Worm (Caenorhabditis elegans) whole organism, L3 larva: Measurements from ENCODE around the gene W01C9.2.

Source experiments
- ama-1 ChIP-seq: fragments of 150-350 bp; optimal IDR thresholded peaks from 2 replicates; lab custom pipeline; 2018
- ceh-28 ChIP-seq: fragments of 150-350 bp; optimal IDR thresholded peaks from 2 replicates; lab custom pipeline; 2014; ENCODE audit warnings: missing biosample characterization, missing genetic modification reagents, missing genetic modification characterization
- ceh-9 ChIP-seq: sonication (generic microtip); optimal IDR thresholded peaks from 2 replicates; lab custom pipeline; 2018; ENCODE audit warnings: missing biosample characterization, missing genetic modification characterization
- hmg-11 ChIP-seq: sonication (generic microtip); optimal IDR thresholded peaks from 2 replicates; lab custom pipeline; 2016; ENCODE audit warnings: missing genetic modification characterization, missing compliant biosample characterization
- lin-39 ChIP-seq: fragments of 150-350 bp; optimal IDR thresholded peaks from 2 replicates; lab custom pipeline; 2018; ENCODE audit warnings: missing biosample characterization, missing genetic modification reagents, missing genetic modification characterization
- nfya-1 ChIP-seq: sonication (generic microtip); optimal IDR thresholded peaks from 2 replicates; lab custom pipeline; 2017; ENCODE audit warnings: missing genetic modification characterization, mild to moderate bottlenecking, missing compliant biosample characterization, antibody characterized with exemption, moderate library complexity; ENCODE audit not compliant: insufficient read depth
- nhr-23 ChIP-seq: fragments of 150-350 bp; optimal IDR thresholded peaks from 2 replicates; lab custom pipeline; 2014; ENCODE audit warnings: missing biosample characterization, missing genetic modification reagents, missing genetic modification characterization
- nhr-237 ChIP-seq: fragments of 150-350 bp; optimal IDR thresholded peaks from 2 replicates; lab custom pipeline; 2014; ENCODE audit warnings: missing biosample characterization, missing genetic modification characterization
- nhr-25 ChIP-seq: sonication (generic microtip); optimal IDR thresholded peaks from 2 replicates; lab custom pipeline; 2017; ENCODE audit warnings: missing biosample characterization, missing genetic modification characterization
- nhr-77 ChIP-seq: fragments of 150-350 bp; optimal IDR thresholded peaks from 2 replicates; lab custom pipeline; 2014; ENCODE audit warnings: missing biosample characterization, missing genetic modification characterization
- pqm-1 ChIP-seq: fragments of 150-350 bp; optimal IDR thresholded peaks from 2 replicates; lab custom pipeline; 2017; ENCODE audit warnings: missing biosample characterization, missing genetic modification characterization, inconsistent platforms
- unc-39 ChIP-seq: sonication (generic microtip); optimal IDR thresholded peaks from 4 replicates; lab custom pipeline; 2017; ENCODE audit warnings: missing biosample characterization, missing genetic modification characterization
- zag-1 ChIP-seq: fragments of 150-350 bp; optimal IDR thresholded peaks from 2 replicates; lab custom pipeline; 2014; ENCODE audit warnings: missing biosample characterization, missing genetic modification characterization

DNA sequence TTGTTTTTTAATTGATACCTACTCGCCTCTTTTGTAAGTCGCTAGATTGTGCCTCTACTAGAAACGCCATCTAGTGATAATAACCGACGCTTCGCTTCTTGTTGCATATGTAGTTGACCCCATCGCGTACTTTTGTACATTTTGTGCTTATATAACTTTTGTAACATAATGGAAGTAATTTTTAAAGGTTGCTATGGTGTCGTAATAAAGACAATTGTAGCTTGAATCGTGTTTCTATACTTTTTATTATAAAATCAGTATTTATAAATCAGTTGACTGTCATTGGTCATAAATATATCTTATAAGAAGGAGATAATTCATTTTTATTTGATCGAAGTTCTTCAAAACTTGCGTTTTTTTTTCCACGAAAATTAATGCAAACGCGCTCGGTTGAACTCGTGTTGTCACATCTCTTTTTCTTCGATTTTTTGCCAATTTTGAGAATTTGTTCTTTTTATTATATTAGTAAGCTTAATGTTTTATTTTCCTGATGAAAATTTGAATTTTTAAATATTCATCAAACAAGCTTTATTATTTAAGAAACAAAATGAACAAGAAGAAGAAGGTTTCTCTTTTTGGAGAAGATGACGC, 41.4 kb downstream of the W01C9.2 start, which contains the start of gene F54C9.9:
- TF ChIP-seq unc-39 (tag; lab: Kevin White, UChicago) (no peak), nfya-1 (tag; lab: Kevin White, UChicago) (peak; percentile 21), lin-39 (tag; lab: Kevin White, UChicago) (no peak), nhr-23 (tag; lab: Kevin White, UChicago) (no peak), zag-1 (no peak), ama-1 (no peak), pqm-1 (tag; lab: Kevin White, UChicago) (no peak), ceh-9 (no peak), nhr-25 (no peak), nhr-237 (tag; lab: Kevin White, UChicago) (no peak), hmg-11 (tag; lab: Kevin White, UChicago) (no peak), ceh-28 (tag; lab: Kevin White, UChicago) (no peak), nhr-77 (no peak)
